Worm (Caenorhabditis elegans) whole organism, L2 larva: ENCODE data around the gene F16B4.5.

Experiments used
- alr-1 ChIP-seq: fragments of 150-350 bp; optimal IDR thresholded peaks from 2 replicates; lab custom pipeline; 2014; ENCODE audit warnings: missing biosample characterization, missing genetic modification characterization
- ceh-82 ChIP-seq: fragments of 150-350 bp; optimal IDR thresholded peaks from 2 replicates; lab custom pipeline; 2014; ENCODE audit warnings: missing biosample characterization, missing genetic modification characterization
- egl-27 ChIP-seq: sonication (generic microtip); optimal IDR thresholded peaks from 3 replicates; lab custom pipeline; 2017; ENCODE audit warnings: missing biosample characterization, missing genetic modification reagents, missing genetic modification characterization
- mbf-1 ChIP-seq: sonication (generic microtip); optimal IDR thresholded peaks from 2 replicates; lab custom pipeline; 2017; ENCODE audit warnings: missing biosample characterization, missing genetic modification characterization
- nhr-11 ChIP-seq: fragments of 150-350 bp; optimal IDR thresholded peaks from 2 replicates; lab custom pipeline; 2014; ENCODE audit warnings: missing biosample characterization, missing genetic modification characterization
- nhr-237 ChIP-seq: fragments of 150-350 bp; optimal IDR thresholded peaks from 2 replicates; lab custom pipeline; 2014; ENCODE audit warnings: missing biosample characterization, missing genetic modification characterization
- snpc-4 ChIP-seq: fragments of 150-350 bp; optimal IDR thresholded peaks from 2 replicates; lab custom pipeline; 2014; ENCODE audit warnings: missing biosample characterization, missing genetic modification characterization
- unc-55 ChIP-seq: fragments of 150-350 bp; sonication (generic microtip); optimal IDR thresholded peaks from 3 replicates; lab custom pipeline; 2014; ENCODE audit warnings: missing biosample characterization, missing genetic modification reagents, missing genetic modification characterization
- ztf-4 ChIP-seq: fragments of 150-350 bp; optimal IDR thresholded peaks from 2 replicates; lab custom pipeline; 2014; ENCODE audit warnings: missing biosample characterization, missing genetic modification characterization

DNA sequence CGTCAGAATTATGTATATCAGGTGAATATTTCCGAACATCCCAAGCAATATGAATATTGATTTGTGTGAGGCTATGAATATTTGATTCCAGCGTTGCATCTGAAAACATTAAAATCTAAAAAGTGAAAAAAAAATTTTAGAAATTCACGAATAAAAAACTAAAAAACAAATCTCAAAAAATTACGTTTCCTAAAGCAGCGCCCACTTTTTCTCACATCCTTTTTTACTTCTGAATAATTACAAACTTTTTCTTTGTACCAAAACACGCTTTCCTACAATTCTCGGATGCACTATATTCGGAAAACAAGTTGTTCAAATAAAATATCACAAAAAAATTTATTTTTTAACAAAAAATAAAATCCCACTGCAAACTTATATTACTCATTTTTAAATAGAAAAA is 35.2 kb upstream of the F16B4.5 start, which contains the start of gene srsx-8:
- TF ChIP-seq mbf-1 (tag; lab: Kevin White, UChicago) (no peak), snpc-4 (no peak), egl-27 (tag; lab: Kevin White, UChicago) (no peak), ceh-82 (tag; lab: Kevin White, UChicago) (no peak), ztf-4 (tag; lab: Kevin White, UChicago) (no peak), nhr-11 (no peak), unc-55 (no peak), nhr-237 (tag; lab: Kevin White, UChicago) (no peak), alr-1 (tag; lab: Kevin White, UChicago) (no peak)
